Worm (Caenorhabditis elegans) whole organism, young adult: ENCODE results near the gene T07C4.3.
A peak's percentile ranks its signal among the peaks of the same experiment; 100 is the strongest.

Experiments used
- B0261.1 ChIP-seq: sonication (generic microtip); optimal IDR thresholded peaks from 2 replicates; lab custom pipeline; 2016; ENCODE audit warnings: mild to moderate bottlenecking, missing genetic modification characterization, moderate library complexity, missing compliant biosample characterization
- B0336.3 ChIP-seq: fragments of 200-800 bp; sonication (Bioruptor generic); IDR thresholded peaks from 2 replicates; pipeline ENCODE4 v1.3.6; 2022; ENCODE audit warnings: missing genetic modification characterization, missing compliant biosample characterization
- C17E4.6 ChIP-seq: fragments of 200-800 bp; sonication (Bioruptor generic); IDR thresholded peaks from 2 replicates; pipeline ENCODE4 v1.3.6; 2022; ENCODE audit warnings: missing genetic modification reagents, missing genetic modification characterization, missing compliant biosample characterization
- F10E7.11 ChIP-seq: sonication (generic microtip); optimal IDR thresholded peaks from 2 replicates; lab custom pipeline; 2017; ENCODE audit warnings: mild to moderate bottlenecking, missing genetic modification characterization, moderate library complexity, missing compliant biosample characterization
- F23B12.7 ChIP-seq: sonication (generic microtip); optimal IDR thresholded peaks from 2 replicates; lab custom pipeline; 2017; ENCODE audit warnings: missing genetic modification characterization, mild to moderate bottlenecking, missing compliant biosample characterization, antibody characterized with exemption, moderate library complexity; ENCODE audit not compliant: insufficient read depth
- F37B4.10 ChIP-seq: fragments of 200-800 bp; sonication (Bioruptor generic); IDR thresholded peaks from 2 replicates; pipeline ENCODE4 v1.3.6; 2022; ENCODE audit warnings: missing genetic modification characterization, missing compliant biosample characterization
- F52B5.7 ChIP-seq: sonication (generic microtip); optimal IDR thresholded peaks from 2 replicates; lab custom pipeline; 2016; ENCODE audit warnings: mild to moderate bottlenecking, missing genetic modification characterization, missing compliant biosample characterization
- F57A8.1 ChIP-seq: fragments of 200-800 bp; sonication (Bioruptor generic); optimal IDR thresholded peaks from 2 replicates; lab custom pipeline; 2018; ENCODE audit warnings: mild to moderate bottlenecking, missing genetic modification characterization, moderate library complexity, missing compliant biosample characterization
- K11D2.4 ChIP-seq: fragments of 200-800 bp; sonication (Bioruptor generic); IDR thresholded peaks from 2 replicates; pipeline ENCODE4 v1.3.6; 2022; ENCODE audit warnings: missing genetic modification reagents, missing genetic modification characterization, missing compliant biosample characterization
- T07F8.4 ChIP-seq: sonication (generic microtip); optimal IDR thresholded peaks from 2 replicates; lab custom pipeline; 2016; ENCODE audit warnings: mild to moderate bottlenecking, missing genetic modification characterization, moderate library complexity, missing compliant biosample characterization
- T26A5.8 ChIP-seq: sonication (generic microtip); optimal IDR thresholded peaks from 2 replicates; lab custom pipeline; 2016; ENCODE audit warnings: missing genetic modification characterization, missing compliant biosample characterization
- aptf-2 ChIP-seq: fragments of 200-800 bp; sonication (Bioruptor generic); conservative IDR thresholded peaks from 2 replicates; pipeline ENCODE4 v1.3.6; 2022; ENCODE audit warnings: missing genetic modification reagents, missing genetic modification characterization, missing compliant biosample characterization
- aptf-3 ChIP-seq: fragments of 200-800 bp; sonication (Bioruptor generic); IDR thresholded peaks from 2 replicates; pipeline ENCODE4 v1.3.6; 2022; ENCODE audit warnings: missing genetic modification characterization, missing compliant biosample characterization
- atf-7 ChIP-seq: sonication (generic microtip); optimal IDR thresholded peaks from 2 replicates; lab custom pipeline; 2017; ENCODE audit warnings: mild to moderate bottlenecking, missing genetic modification characterization, missing compliant biosample characterization
- athp-1 ChIP-seq: sonication (generic microtip); optimal IDR thresholded peaks from 2 replicates; lab custom pipeline; 2017; ENCODE audit warnings: mild to moderate bottlenecking, missing genetic modification characterization, missing compliant biosample characterization
- attf-5 ChIP-seq: fragments of 200-800 bp; sonication (Bioruptor generic); optimal IDR thresholded peaks from 2 replicates; lab custom pipeline; 2018; ENCODE audit warnings: mild to moderate bottlenecking, missing genetic modification characterization, missing compliant biosample characterization
- attf-6 ChIP-seq: fragments of 200-800 bp; sonication (Bioruptor generic); IDR thresholded peaks from 2 replicates; pipeline ENCODE4 v1.3.6; 2022; ENCODE audit warnings: missing genetic modification reagents, missing genetic modification characterization, missing compliant biosample characterization
- bed-2 ChIP-seq: fragments of 200-800 bp; sonication (Bioruptor generic); IDR thresholded peaks from 2 replicates; pipeline ENCODE4 v1.3.6; 2022; ENCODE audit warnings: missing genetic modification reagents, missing genetic modification characterization, missing compliant biosample characterization
- cebp-1 ChIP-seq, 2 experiments: fragments of 200-800 bp in 1 of 2; sonication (Bioruptor generic) in 1 of 2; sonication (generic microtip) in 1 of 2; IDR thresholded peaks in 1 of 2; optimal IDR thresholded peaks in 1 of 2; 2 replicates each; pipeline versions ENCODE4 v1.3.6 to Lab custom; 2017 to 2022; ENCODE audit warnings: missing compliant biosample characterization in 2 of 2, missing genetic modification characterization in 2 of 2, mild to moderate bottlenecking in 1 of 2, missing genetic modification reagents in 1 of 2, moderate library complexity in 1 of 2
- cebp-2 ChIP-seq: fragments of 200-800 bp; sonication (Bioruptor generic); IDR thresholded peaks from 2 replicates; pipeline ENCODE4 v1.3.6; 2022; ENCODE audit warnings: missing genetic modification characterization, missing compliant biosample characterization
- ceh-40 ChIP-seq: fragments of 200-800 bp; sonication (Bioruptor generic); IDR thresholded peaks from 2 replicates; pipeline ENCODE4 v1.3.6; 2022; ENCODE audit warnings: missing genetic modification characterization, missing compliant biosample characterization
- ceh-58 ChIP-seq: fragments of 200-800 bp; sonication (Bioruptor generic); IDR thresholded peaks from 2 replicates; pipeline ENCODE4 v1.3.6; 2022; ENCODE audit warnings: missing genetic modification characterization, missing compliant biosample characterization
- ceh-79 ChIP-seq: sonication (generic microtip); optimal IDR thresholded peaks from 2 replicates; lab custom pipeline; 2017; ENCODE audit warnings: mild to moderate bottlenecking, missing genetic modification characterization, missing compliant biosample characterization
- dpl-1 ChIP-seq: fragments of 150-350 bp; optimal IDR thresholded peaks from 2 replicates; lab custom pipeline; 2014; ENCODE audit warnings: missing biosample characterization, missing genetic modification reagents, missing genetic modification characterization
- egrh-3 ChIP-seq: fragments of 200-800 bp; sonication (Bioruptor generic); IDR thresholded peaks from 2 replicates; pipeline ENCODE4 v1.3.6; 2022; ENCODE audit warnings: missing genetic modification reagents, missing genetic modification characterization, missing compliant biosample characterization
- ets-4 ChIP-seq: fragments of 200-800 bp; sonication (Bioruptor generic); optimal IDR thresholded peaks from 2 replicates; lab custom pipeline; 2018; ENCODE audit warnings: mild to moderate bottlenecking, missing genetic modification characterization, missing compliant biosample characterization
- him-1 ChIP-seq: sonication (generic microtip); optimal IDR thresholded peaks from 2 replicates; lab custom pipeline; 2016; ENCODE audit warnings: missing genotype, missing genetic modification reagents, missing genetic modification characterization, missing compliant biosample characterization
- hlh-12 ChIP-seq: sonication (generic microtip); optimal IDR thresholded peaks from 2 replicates; lab custom pipeline; 2016; ENCODE audit warnings: missing genetic modification characterization, missing compliant biosample characterization
- hsf-1 ChIP-seq: fragments of 200-800 bp; sonication (Bioruptor generic); IDR thresholded peaks from 2 replicates; pipeline ENCODE4 v1.3.6; 2022; ENCODE audit warnings: missing genetic modification reagents, missing genetic modification characterization, missing compliant biosample characterization
- madf-10 ChIP-seq: sonication (generic microtip); optimal IDR thresholded peaks from 2 replicates; lab custom pipeline; 2016; ENCODE audit warnings: mild to moderate bottlenecking, missing genetic modification characterization, missing compliant biosample characterization
- madf-6 ChIP-seq: fragments of 200-800 bp; sonication (Bioruptor generic); IDR thresholded peaks from 2 replicates; pipeline ENCODE4 v1.3.6; 2022; ENCODE audit warnings: missing genetic modification reagents, missing genetic modification characterization, missing compliant biosample characterization
- madf-8 ChIP-seq: fragments of 200-800 bp; sonication (Bioruptor generic); conservative IDR thresholded peaks from 2 replicates; pipeline ENCODE4 v1.3.6; 2022; ENCODE audit warnings: missing genetic modification reagents, missing genetic modification characterization, missing compliant biosample characterization
- mcd-1 ChIP-seq: fragments of 200-800 bp; sonication (Bioruptor generic); IDR thresholded peaks from 2 replicates; pipeline ENCODE4 v1.3.6; 2022; ENCODE audit warnings: missing genetic modification reagents, missing genetic modification characterization, missing compliant biosample characterization
- mxl-1 ChIP-seq: sonication (generic microtip); optimal IDR thresholded peaks from 2 replicates; lab custom pipeline; 2016; ENCODE audit warnings: missing genetic modification characterization, missing compliant biosample characterization
- nfya-1 ChIP-seq: sonication (generic microtip); optimal IDR thresholded peaks from 2 replicates; lab custom pipeline; 2017; ENCODE audit warnings: antibody characterized with exemption, missing compliant biosample characterization, missing genetic modification characterization, borderline replicate concordance; ENCODE audit not compliant: insufficient read depth
- nhr-120 ChIP-seq: fragments of 200-800 bp; sonication (Bioruptor generic); IDR thresholded peaks from 2 replicates; pipeline ENCODE4 v1.3.6; 2022; ENCODE audit warnings: missing genetic modification characterization, missing compliant biosample characterization
- nhr-80 ChIP-seq: sonication (generic microtip); optimal IDR thresholded peaks from 2 replicates; lab custom pipeline; 2016; ENCODE audit warnings: missing genetic modification characterization, missing compliant biosample characterization
- nhr-90 ChIP-seq: sonication (generic microtip); optimal IDR thresholded peaks from 2 replicates; lab custom pipeline; 2016; ENCODE audit warnings: missing genotype, mild to moderate bottlenecking, missing genetic modification characterization, missing compliant biosample characterization
- pha-4 ChIP-seq: fragments of 150-350 bp; sonication (generic microtip); optimal IDR thresholded peaks from 2 replicates; lab custom pipeline; 2014; ENCODE audit warnings: missing biosample characterization, missing genetic modification reagents, missing genetic modification characterization
- sdz-38 ChIP-seq: sonication (generic microtip); optimal IDR thresholded peaks from 2 replicates; lab custom pipeline; 2016; ENCODE audit warnings: missing genotype, missing genetic modification characterization, missing compliant biosample characterization
- snpc-3.4 ChIP-seq: sonication (generic microtip); optimal IDR thresholded peaks from 2 replicates; lab custom pipeline; 2017; ENCODE audit warnings: missing genetic modification characterization, mild to moderate bottlenecking, missing compliant biosample characterization, antibody characterized with exemption, moderate library complexity, missing genotype, missing genetic modification reagents
- tbp1 ChIP-seq: fragments of 200-800 bp; sonication (Bioruptor generic); optimal IDR thresholded peaks from 2 replicates; lab custom pipeline; 2018; ENCODE audit warnings: mild to moderate bottlenecking, missing genetic modification characterization, missing compliant biosample characterization
- tbx-9 ChIP-seq: sonication (generic microtip); optimal IDR thresholded peaks from 2 replicates; lab custom pipeline; 2016; ENCODE audit warnings: borderline replicate concordance, missing genetic modification characterization, inconsistent platforms, missing compliant biosample characterization
- tlf-1 ChIP-seq: fragments of 200-800 bp; sonication (Bioruptor generic); optimal IDR thresholded peaks from 2 replicates; lab custom pipeline; 2018; ENCODE audit warnings: mild to moderate bottlenecking, missing genetic modification characterization, missing compliant biosample characterization
- zfh-2 ChIP-seq: fragments of 200-800 bp; sonication (Bioruptor generic); conservative IDR thresholded peaks from 2 replicates; pipeline ENCODE4 v1.3.6; 2022; ENCODE audit warnings: missing genetic modification reagents, missing genetic modification characterization, missing compliant biosample characterization
- ztf-18 ChIP-seq: sonication (generic microtip); optimal IDR thresholded peaks from 2 replicates; lab custom pipeline; 2016; ENCODE audit warnings: missing genotype, mild to moderate bottlenecking, missing genetic modification characterization, missing compliant biosample characterization
- ztf-26 ChIP-seq: sonication (generic microtip); optimal IDR thresholded peaks from 2 replicates; lab custom pipeline; 2017; ENCODE audit warnings: missing genetic modification characterization, missing compliant biosample characterization

T07C4.3 gene

DNA sequence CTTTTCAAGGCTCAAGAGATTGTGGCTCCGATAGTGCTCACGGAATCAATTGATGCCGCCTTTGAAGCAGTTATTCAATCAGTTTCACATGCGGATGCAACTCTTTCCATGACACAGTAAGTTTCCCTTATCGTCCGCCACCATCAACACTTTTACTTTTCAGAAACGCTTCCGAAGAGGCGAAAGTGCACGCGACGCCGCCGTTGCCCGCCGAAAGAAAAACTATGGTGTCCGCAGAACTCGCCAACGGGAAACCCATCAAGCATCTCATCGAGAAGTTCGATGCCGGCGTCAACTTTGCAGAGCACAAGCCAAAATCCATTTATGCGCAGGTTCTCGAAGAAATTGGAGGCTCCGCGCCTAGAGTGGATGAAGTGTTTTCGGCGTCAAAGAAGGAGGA lies 1.5 kb downstream of the T07C4.3 start:
- TF ChIP-seq ceh-79 (no peak), K11D2.4 (GFP tag; lab: Robert Waterston, UW) (no peak), zfh-2 (GFP tag; lab: Robert Waterston, UW) (0 out of 2 replicates have a peak, but pooled peaks have one; percentile 54), him-1 (tag; lab: Kevin White, UChicago) (no peak), nhr-80 (no peak)

DNA sequence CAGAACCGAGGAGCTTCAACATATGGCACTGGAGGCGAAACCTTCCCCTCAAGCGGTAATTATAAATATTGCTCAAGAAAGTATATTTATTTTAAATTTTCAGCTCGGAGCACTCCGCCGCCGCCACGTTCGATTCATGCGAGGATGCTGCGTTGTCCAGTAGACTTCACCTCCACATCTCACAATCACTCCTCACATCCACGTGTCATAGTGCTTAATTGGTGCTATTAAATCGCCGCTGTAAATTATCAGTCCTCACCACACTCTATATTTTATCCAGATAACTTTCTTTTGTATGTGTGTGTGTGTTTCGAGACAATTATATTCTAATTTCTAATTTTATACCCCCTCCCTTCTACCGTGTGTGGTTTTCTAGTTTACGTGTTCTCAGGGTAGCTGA lies 2.6 kb downstream of the T07C4.3 start:
- TF ChIP-seq madf-10 (tag; lab: Kevin White, UChicago): peak; percentile 10
- TF ChIP-seq aptf-3: no peak
- no peak for TF ChIP-seq pha-4
- no peak for TF ChIP-seq T26A5.8 (tag; lab: Kevin White, UChicago)
- TF ChIP-seq nfya-1 (tag; lab: Kevin White, UChicago): no peak
- TF ChIP-seq ets-4 (GFP tag; lab: Kevin White, UChicago): no peak
- TF ChIP-seq F10E7.11: no peak
- no peak for TF ChIP-seq attf-5
- peak; percentile 29 for TF ChIP-seq tlf-1
- TF ChIP-seq nhr-90 (tag; lab: Kevin White, UChicago): no peak
- no peak for TF ChIP-seq cebp-2
- TF ChIP-seq hsf-1 (GFP tag; lab: Robert Waterston, UW): no peak
- no peak for TF ChIP-seq C17E4.6 (GFP tag; lab: Robert Waterston, UW)
- no peak for TF ChIP-seq B0336.3 (GFP tag; lab: Robert Waterston, UW)
- no peak for TF ChIP-seq aptf-2 (GFP tag; lab: Robert Waterston, UW)
- TF ChIP-seq mxl-1 (tag; lab: Kevin White, UChicago): no peak
- no peak for TF ChIP-seq ztf-26 (tag; lab: Kevin White, UChicago)

DNA sequence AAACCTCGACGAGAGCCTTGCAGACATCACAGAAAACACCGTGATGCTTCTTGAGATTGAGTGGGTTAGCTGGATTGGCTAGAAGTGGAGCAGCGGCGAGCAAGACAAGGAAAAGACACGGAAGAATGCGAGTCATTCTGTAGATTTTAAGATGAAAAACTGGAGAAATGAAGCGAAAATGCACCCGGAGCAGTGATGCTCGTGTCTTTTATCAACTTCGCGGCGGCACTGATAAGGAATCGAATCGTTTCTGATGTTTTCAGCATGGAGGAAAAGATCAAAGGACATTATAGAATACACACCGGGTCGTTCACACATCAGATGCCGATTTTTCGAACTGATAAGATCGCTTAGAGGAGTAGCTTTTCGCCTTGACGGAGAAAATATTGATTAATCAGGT lies 3.4 kb downstream of the T07C4.3 start, which contains the start of gene spp-1:
TSS of gene spp-1 (minus strand) at position 287 of the 400 bp plus-strand sequence.
- TF ChIP-seq snpc-3.4 (tag; lab: Kevin White, UChicago) (no peak), madf-6 (GFP tag; lab: Robert Waterston, UW) (peak; percentile 9; the same call in 1 of the 2 replicates), cebp-1 (GFP tag; IDR thresholded peaks at IDR 0.05; lab: Robert Waterston, UW) (no peak), cebp-1 (tag; optimal IDR thresholded peaks at IDR 0.05; lab: Kevin White, UChicago) (peak; percentile 33), ztf-18 (tag; lab: Kevin White, UChicago) (no peak), sdz-38 (tag; lab: Kevin White, UChicago) (no peak), egrh-3 (no peak), B0261.1 (tag; lab: Kevin White, UChicago) (no peak), tbx-9 (peak; percentile 85), attf-6 (no peak), bed-2 (GFP tag; lab: Robert Waterston, UW) (no peak), ceh-40 (no peak), F23B12.7 (tag; lab: Kevin White, UChicago) (no peak), ceh-58 (GFP tag; lab: Robert Waterston, UW) (no peak), hsf-1 (GFP tag; lab: Robert Waterston, UW) (peak; percentile 24; the same call in 1 of the 2 replicates), F52B5.7 (tag; lab: Kevin White, UChicago) (peak; percentile 32), tbp1 (GFP tag; lab: Kevin White, UChicago) (peak; percentile 32), nhr-120 (GFP tag; lab: Robert Waterston, UW) (no peak), F57A8.1 (GFP tag; lab: Kevin White, UChicago) (no peak), mcd-1 (GFP tag; lab: Robert Waterston, UW) (no peak), madf-8 (no peak), hlh-12 (no peak), F37B4.10 (GFP tag; lab: Robert Waterston, UW) (no peak), athp-1 (tag; lab: Kevin White, UChicago) (no peak), T07F8.4 (tag; lab: Kevin White, UChicago) (no peak), nhr-80 (peak; percentile 76), him-1 (tag; lab: Kevin White, UChicago) (peak; percentile 7), atf-7 (peak; percentile 8), dpl-1 (GFP tag; lab: Kevin White, UChicago) (no peak), zfh-2 (GFP tag; lab: Robert Waterston, UW) (no peak)
